Worm (Caenorhabditis elegans) whole organism, L4 larva: Measurements from ENCODE around the gene C47A4.1.

ENCODE experiments used
- F10B5.3 ChIP-seq: sonication (generic microtip); optimal IDR thresholded peaks from 2 replicates; lab custom pipeline; 2016; ENCODE audit warnings: mild to moderate bottlenecking, missing genetic modification characterization, missing compliant biosample characterization
- F26F4.8 ChIP-seq: fragments of 200-800 bp; sonication (Bioruptor generic); conservative IDR thresholded peaks from 2 replicates; pipeline ENCODE4 v1.3.6; 2022; ENCODE audit warnings: missing genetic modification characterization, missing compliant biosample characterization
- F37D6.2 ChIP-seq: sonication (generic microtip); optimal IDR thresholded peaks from 2 replicates; lab custom pipeline; 2016; ENCODE audit warnings: mild to moderate bottlenecking, missing genetic modification characterization, missing compliant biosample characterization
- R02D3.7 ChIP-seq: fragments of 150-350 bp; sonication (generic microtip); optimal IDR thresholded peaks from 3 replicates; lab custom pipeline; 2014; ENCODE audit warnings: missing biosample characterization, missing genetic modification characterization
- Y105C5A.15 ChIP-seq: fragments of 200-800 bp; sonication (Bioruptor generic); IDR thresholded peaks from 2 replicates; pipeline ENCODE4 v1.3.6; 2022; ENCODE audit warnings: missing genetic modification characterization, missing compliant biosample characterization
- Y48G9A.11 ChIP-seq: fragments of 200-800 bp; sonication (Bioruptor generic); IDR thresholded peaks from 2 replicates; pipeline ENCODE4 v1.3.6; 2022; ENCODE audit warnings: missing genetic modification reagents, missing genetic modification characterization, missing compliant biosample characterization
- aha-1 ChIP-seq: fragments of 150-350 bp; peaks from one replicate; lab custom pipeline; 2014; ENCODE audit warnings: missing biosample characterization, missing genetic modification characterization
- arid-1 ChIP-seq: fragments of 200-800 bp; sonication (Bioruptor generic); conservative IDR thresholded peaks from 2 replicates; pipeline ENCODE4 v1.3.6; 2022; ENCODE audit warnings: missing genetic modification reagents, missing genetic modification characterization, missing compliant biosample characterization
- attf-4 ChIP-seq: sonication (generic microtip); optimal IDR thresholded peaks from 3 replicates; lab custom pipeline; 2017; ENCODE audit warnings: missing biosample characterization, missing genetic modification characterization
- ceh-20 ChIP-seq: fragments of 200-800 bp; sonication (Bioruptor generic); IDR thresholded peaks from 2 replicates; pipeline ENCODE4 v1.3.6; 2022; ENCODE audit warnings: missing genetic modification reagents, missing genetic modification characterization, missing compliant biosample characterization
- ceh-62 ChIP-seq: sonication (generic microtip); optimal IDR thresholded peaks from 2 replicates; lab custom pipeline; 2017; ENCODE audit warnings: missing biosample characterization, missing genetic modification characterization
- ces-1 ChIP-seq: fragments of 150-350 bp; sonication (generic microtip); optimal IDR thresholded peaks from 4 replicates; lab custom pipeline; 2014; ENCODE audit warnings: missing biosample characterization, missing genetic modification reagents, missing genetic modification characterization
- ctbp-1 ChIP-seq: fragments of 200-800 bp; sonication (Bioruptor generic); IDR thresholded peaks from 2 replicates; pipeline ENCODE4 v1.3.6; 2022; ENCODE audit warnings: missing genetic modification reagents, missing genetic modification characterization, missing compliant biosample characterization
- daf-19 ChIP-seq: fragments of 200-800 bp; sonication (Bioruptor generic); conservative IDR thresholded peaks from 2 replicates; pipeline ENCODE4 v1.3.6; 2022; ENCODE audit warnings: missing genetic modification characterization, missing compliant biosample characterization
- dmd-8 ChIP-seq: fragments of 200-800 bp; sonication (Bioruptor generic); IDR thresholded peaks from 2 replicates; pipeline ENCODE4 v1.3.6; 2022; ENCODE audit warnings: missing genetic modification characterization, missing compliant biosample characterization
- dpl-1 ChIP-seq: fragments of 150-350 bp; optimal IDR thresholded peaks from 2 replicates; lab custom pipeline; 2014; ENCODE audit warnings: missing biosample characterization, missing genetic modification reagents, missing genetic modification characterization
- dve-1 ChIP-seq: sonication (generic microtip); optimal IDR thresholded peaks from 2 replicates; lab custom pipeline; 2017; ENCODE audit warnings: antibody characterized with exemption, mild to moderate bottlenecking, missing genetic modification characterization, missing compliant biosample characterization; ENCODE audit not compliant: insufficient read depth
- hif-1 ChIP-seq, 2 experiments: sonication (generic microtip); optimal IDR thresholded peaks; 2 replicates each; lab custom pipeline; 2016 to 2017; ENCODE audit warnings: missing compliant biosample characterization in 2 of 2, missing genetic modification characterization in 2 of 2, missing genetic modification reagents in 2 of 2, missing genotype in 2 of 2, mild to moderate bottlenecking in 1 of 2
- hmg-1.1 ChIP-seq: fragments of 200-800 bp; sonication (Bioruptor generic); IDR thresholded peaks from 2 replicates; pipeline ENCODE4 v1.3.6; 2022; ENCODE audit warnings: missing genetic modification reagents, missing genetic modification characterization, missing compliant biosample characterization
- lin-1 ChIP-seq: fragments of 200-800 bp; sonication (Bioruptor generic); IDR thresholded peaks from 2 replicates; pipeline ENCODE4 v1.3.6; 2022; ENCODE audit warnings: missing genetic modification reagents, missing genetic modification characterization, missing compliant biosample characterization
- lin-13 ChIP-seq: fragments of 150-350 bp; optimal IDR thresholded peaks from 2 replicates; lab custom pipeline; 2014; ENCODE audit warnings: missing biosample characterization, missing genetic modification reagents, missing genetic modification characterization
- lin-15B ChIP-seq: fragments of 150-350 bp; sonication (generic microtip); optimal IDR thresholded peaks from 3 replicates; lab custom pipeline; 2014; ENCODE audit warnings: missing biosample characterization, missing genetic modification characterization
- lin-29 ChIP-seq: fragments of 200-800 bp; sonication (Bioruptor generic); IDR thresholded peaks from 2 replicates; pipeline ENCODE4 v1.3.6; 2022; ENCODE audit warnings: missing genetic modification reagents, missing genetic modification characterization, missing compliant biosample characterization
- madf-5 ChIP-seq, 2 experiments: fragments of 200-800 bp; sonication (Bioruptor generic); IDR thresholded peaks; 2 replicates each; pipeline ENCODE4 v1.3.6; 2022; ENCODE audit warnings: missing compliant biosample characterization in 2 of 2, missing genetic modification characterization in 2 of 2
- madf-9 ChIP-seq: fragments of 200-800 bp; sonication (Bioruptor generic); conservative IDR thresholded peaks from 2 replicates; pipeline ENCODE4 v1.3.6; 2022; ENCODE audit warnings: missing genetic modification reagents, missing genetic modification characterization, missing compliant biosample characterization
- mdl-1 ChIP-seq, 2 experiments: fragments of 150-350 bp in 1 of 2; sonication (generic microtip) in 1 of 2; optimal IDR thresholded peaks; 2 replicates each; lab custom pipeline; 2014 to 2017; ENCODE audit warnings: missing biosample characterization in 2 of 2, missing genetic modification characterization in 2 of 2
- mdt-29 ChIP-seq: fragments of 200-800 bp; sonication (Bioruptor generic); IDR thresholded peaks from 2 replicates; pipeline ENCODE4 v1.3.6; 2022; ENCODE audit warnings: missing genetic modification reagents, missing genetic modification characterization, missing compliant biosample characterization
- mes-2 ChIP-seq: sonication (generic microtip); optimal IDR thresholded peaks from 2 replicates; lab custom pipeline; 2016; ENCODE audit warnings: missing genotype, mild to moderate bottlenecking, missing genetic modification characterization, missing compliant biosample characterization; ENCODE audit not compliant: poor library complexity, severe bottlenecking
- mxl-2 ChIP-seq: fragments of 200-800 bp; sonication (Bioruptor generic); conservative IDR thresholded peaks from 2 replicates; pipeline ENCODE4 v1.3.6; 2022; ENCODE audit warnings: missing genetic modification reagents, missing genetic modification characterization, missing compliant biosample characterization
- mxl-3 ChIP-seq: fragments of 200-800 bp; sonication (Bioruptor generic); optimal IDR thresholded peaks from 2 replicates; lab custom pipeline; 2018; ENCODE audit warnings: mild to moderate bottlenecking, missing genetic modification characterization, missing compliant biosample characterization
- nhr-10 ChIP-seq: fragments of 150-350 bp; optimal IDR thresholded peaks from 2 replicates; lab custom pipeline; 2014; ENCODE audit warnings: missing biosample characterization, missing genetic modification characterization
- nhr-11 ChIP-seq: fragments of 150-350 bp; optimal IDR thresholded peaks from 2 replicates; lab custom pipeline; 2014; ENCODE audit warnings: missing biosample characterization, missing genetic modification characterization
- nhr-111 ChIP-seq: fragments of 200-800 bp; sonication (Bioruptor generic); optimal IDR thresholded peaks from 2 replicates; lab custom pipeline; 2018; ENCODE audit warnings: mild to moderate bottlenecking, missing genetic modification characterization, missing compliant biosample characterization
- nhr-41 ChIP-seq: fragments of 200-800 bp; sonication (Bioruptor generic); IDR thresholded peaks from 2 replicates; pipeline ENCODE4 v1.3.6; 2022; ENCODE audit warnings: missing genetic modification reagents, missing genetic modification characterization, missing compliant biosample characterization
- nhr-48 ChIP-seq: sonication (generic microtip); optimal IDR thresholded peaks from 2 replicates; lab custom pipeline; 2016; ENCODE audit warnings: mild to moderate bottlenecking, missing genetic modification characterization, missing compliant biosample characterization
- nhr-6 ChIP-seq: fragments of 150-350 bp; optimal IDR thresholded peaks from 2 replicates; lab custom pipeline; 2014; ENCODE audit warnings: missing biosample characterization, missing genetic modification characterization
- pqm-1 ChIP-seq: sonication (generic microtip); optimal IDR thresholded peaks from 2 replicates; lab custom pipeline; 2017; ENCODE audit warnings: missing biosample characterization, missing genetic modification characterization
- rbr-2 ChIP-seq: sonication (generic microtip); optimal IDR thresholded peaks from 2 replicates; lab custom pipeline; 2016; ENCODE audit warnings: missing genotype, missing genetic modification characterization, missing compliant biosample characterization
- set-16 ChIP-seq: fragments of 200-800 bp; sonication (Bioruptor generic); IDR thresholded peaks from 2 replicates; pipeline ENCODE4 v1.3.6; 2022; ENCODE audit warnings: missing genetic modification reagents, missing genetic modification characterization, missing compliant biosample characterization
- skn-1 ChIP-seq: fragments of 150-350 bp; optimal IDR thresholded peaks from 2 replicates; lab custom pipeline; 2014; ENCODE audit warnings: missing biosample characterization, missing genetic modification characterization
- snpc-1.2 ChIP-seq: fragments of 200-800 bp; sonication (Bioruptor generic); IDR thresholded peaks from 2 replicates; pipeline ENCODE4 v1.3.6; 2022; ENCODE audit warnings: missing genetic modification reagents, missing genetic modification characterization, missing compliant biosample characterization
- unc-62 ChIP-seq, 3 experiments: fragments of 150-350 bp in 1 of 3; sonication (generic microtip); optimal IDR thresholded peaks in 2 of 3; peaks in 1 of 3; 1 replicate in 1 of 3; 2 replicates in 2 of 3; lab custom pipeline; 2014 to 2017; ENCODE audit warnings: missing biosample characterization in 3 of 3, missing genetic modification characterization in 3 of 3, missing genetic modification reagents in 3 of 3, missing genotype in 1 of 3
- zfp-2 ChIP-seq: sonication (generic microtip); optimal IDR thresholded peaks from 2 replicates; lab custom pipeline; 2016; ENCODE audit warnings: mild to moderate bottlenecking, missing genetic modification characterization, missing compliant biosample characterization
- zip-11 ChIP-seq: fragments of 200-800 bp; sonication (Bioruptor generic); IDR thresholded peaks from 2 replicates; pipeline ENCODE4 v1.3.6; 2022; ENCODE audit warnings: missing genetic modification characterization, missing compliant biosample characterization
- ztf-7 ChIP-seq: fragments of 150-350 bp; optimal IDR thresholded peaks from 2 replicates; lab custom pipeline; 2014; ENCODE audit warnings: missing biosample characterization, missing genetic modification characterization

The C47A4.1 gene

DNA sequence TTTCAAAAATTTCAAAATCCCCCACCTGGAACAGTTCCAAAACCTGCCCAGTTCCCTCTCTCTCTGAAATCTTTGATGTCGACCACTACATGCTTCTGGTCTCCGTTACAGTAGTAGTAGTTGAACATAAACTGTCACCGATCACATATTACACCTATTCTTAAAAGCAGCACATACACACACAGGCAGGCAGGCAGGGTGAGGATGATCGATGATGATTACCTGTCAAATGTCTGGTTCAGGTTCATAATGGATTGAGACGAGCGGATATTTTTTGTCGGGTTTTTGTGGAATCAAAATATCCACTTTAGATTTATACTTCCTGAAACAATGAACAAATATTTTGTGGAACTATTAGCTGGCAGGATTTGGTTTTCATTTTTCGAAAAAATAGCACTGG lies 22.2 kb downstream of the C47A4.1 start:
- TF ChIP-seq hif-1 (tag; optimal IDR thresholded peaks at IDR 0.05; lab: Kevin White, UChicago): no peak
- TF ChIP-seq R02D3.7 (tag; lab: Kevin White, UChicago): no peak
- TF ChIP-seq ceh-20 (GFP tag; lab: Robert Waterston, UW): no peak
- no peak for TF ChIP-seq rbr-2 (tag; lab: Kevin White, UChicago)
- TF ChIP-seq pqm-1 (tag; lab: Kevin White, UChicago): no peak
- no peak for TF ChIP-seq mxl-3 (GFP tag; lab: Kevin White, UChicago)
- TF ChIP-seq arid-1 (GFP tag; lab: Robert Waterston, UW): no peak
- TF ChIP-seq skn-1 (tag; lab: Kevin White, UChicago): no peak
- TF ChIP-seq lin-1 (GFP tag; lab: Robert Waterston, UW): no peak
- no peak for TF ChIP-seq nhr-111 (GFP tag; lab: Kevin White, UChicago)
- no peak for TF ChIP-seq hmg-1.1
- no peak for TF ChIP-seq nhr-41 (GFP tag; lab: Robert Waterston, UW)
- no peak for TF ChIP-seq F10B5.3 (tag; lab: Kevin White, UChicago)
- no peak for TF ChIP-seq attf-4 (tag; lab: Kevin White, UChicago)
- no peak for TF ChIP-seq madf-9 (GFP tag; lab: Robert Waterston, UW)
- TF ChIP-seq Y105C5A.15 (GFP tag; lab: Robert Waterston, UW): no peak
- no peak for TF ChIP-seq nhr-6 (tag; lab: Kevin White, UChicago)
- TF ChIP-seq, all 104 proteins: peak for 0

ce11 chrIV:13692522-13692921 lies 23.7 kb downstream of the C47A4.1 start:
- TF ChIP-seq zfp-2 (no peak), set-16 (GFP tag; lab: Robert Waterston, UW) (no peak), lin-15B (tag; lab: Kevin White, UChicago) (no peak), Y48G9A.11 (GFP tag; lab: Robert Waterston, UW) (no peak), mdl-1 (tag; optimal IDR thresholded peaks at IDR 0.05; lab: Kevin White, UChicago) (no peak), ztf-7 (no peak), Y105C5A.15 (GFP tag; lab: Robert Waterston, UW) (no peak), nhr-11 (tag; lab: Kevin White, UChicago) (no peak), daf-19 (GFP tag; lab: Robert Waterston, UW) (no peak), zip-11 (GFP tag; lab: Robert Waterston, UW) (no peak), lin-29 (GFP tag; lab: Robert Waterston, UW) (no peak), ctbp-1 (GFP tag; lab: Robert Waterston, UW) (no peak), lin-13 (GFP tag; lab: Kevin White, UChicago) (no peak)

DNA sequence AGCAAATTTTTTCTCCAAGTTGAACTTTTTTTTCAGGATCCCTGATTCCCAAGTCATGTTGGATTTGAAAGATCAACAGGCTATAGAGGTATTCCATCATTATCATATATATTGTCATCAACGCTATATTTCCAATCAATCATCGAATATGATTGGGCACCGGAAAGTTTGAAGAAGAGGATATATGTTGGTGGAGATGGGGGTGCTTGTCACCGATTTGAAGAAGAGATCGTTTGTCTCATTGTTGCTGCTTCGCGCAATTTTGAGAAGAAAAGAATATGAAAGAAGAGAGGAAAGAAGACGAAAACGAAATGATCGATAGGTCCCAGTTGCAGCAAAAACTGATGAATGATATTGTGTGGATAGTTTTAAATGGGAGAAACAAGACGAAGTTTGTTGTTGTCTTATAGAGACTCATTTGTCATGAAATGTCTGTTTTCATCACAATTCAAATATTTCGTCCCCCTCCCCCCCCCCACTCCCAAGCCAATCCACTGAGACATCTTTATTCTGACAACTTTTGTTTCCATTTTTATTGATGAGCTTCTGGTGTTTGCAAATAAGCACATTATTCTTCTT lies 26.8 kb downstream of the C47A4.1 start, which contains the start of gene T23G4.2:
Gene T23G4.2 (minus strand): TSS at position 255 of the 579 bp plus-strand sequence.
- TF ChIP-seq aha-1 (peak; percentile 28), nhr-10 (tag; lab: Kevin White, UChicago) (no peak), unc-62 (GFP tag; optimal IDR thresholded peaks at IDR 0.05 in 1 of 2; lab: Kevin White, UChicago) (peak in 1 of 2 experiments; percentile 99), unc-62 (tag; optimal IDR thresholded peaks at IDR 0.05; lab: Kevin White, UChicago) (no peak), ceh-20 (GFP tag; lab: Robert Waterston, UW) (0 out of 2 replicates have a peak, but pooled peaks have one; percentile 30)
- TF ChIP-seq, all 104 proteins: peak for 3

- TF ChIP-seq nhr-41 (GFP tag; lab: Robert Waterston, UW): no peak
- no peak for TF ChIP-seq set-16 (GFP tag; lab: Robert Waterston, UW)
- TF ChIP-seq madf-5 (GFP tag; IDR thresholded peaks at IDR 0.05; lab: Robert Waterston, UW): no peak
- TF ChIP-seq F37D6.2 (tag; lab: Kevin White, UChicago): no peak
- no peak for TF ChIP-seq nhr-48
- no peak for TF ChIP-seq mxl-2 (GFP tag; lab: Robert Waterston, UW)
- TF ChIP-seq dve-1 (tag; lab: Kevin White, UChicago): no peak
- TF ChIP-seq dmd-8 (GFP tag; lab: Robert Waterston, UW): no peak
- TF ChIP-seq ces-1 (GFP tag; lab: Kevin White, UChicago): no peak
- TF ChIP-seq ceh-62 (tag; lab: Kevin White, UChicago): no peak
- peak; percentile 78 for TF ChIP-seq snpc-1.2 (GFP tag; lab: Robert Waterston, UW)
- no peak for TF ChIP-seq ceh-20 (GFP tag; lab: Robert Waterston, UW)
- TF ChIP-seq dpl-1 (GFP tag; lab: Kevin White, UChicago): no peak
- no peak for TF ChIP-seq F26F4.8 (GFP tag; lab: Robert Waterston, UW)
- no peak for TF ChIP-seq mes-2 (tag; lab: Kevin White, UChicago)
- no peak for TF ChIP-seq mdt-29 (GFP tag; lab: Robert Waterston, UW)
- peak; percentile 70 for TF ChIP-seq Y48G9A.11 (GFP tag; lab: Robert Waterston, UW)
These were observed 28.5 kb downstream of the C47A4.1 start for ce11 chrIV:13687631-13688030.
